Fruit fly (Drosophila melanogaster): ENCODE measurements around the gene Grl36b.

Gene Grl36b

dm6 chr2L:18137591-18138247 is 12.2 kb upstream of the Grl36b start, which contains the start of gene kel (continued):
- TF ChIP-seq CG1529 (GFP tag; optimal IDR thresholded peaks at IDR 0.05) = peak; percentile 7
- TF ChIP-seq CG4617 (GFP tag; optimal IDR thresholded peaks at IDR 0.05; ENCODE audit: borderline replicate concordance) = peak; percentile 79
- no peak for TF ChIP-seq Gsc (GFP tag; IDR thresholded peaks at IDR 0.05)
- TF ChIP-seq Ada2b (GFP tag; IDR thresholded peaks at IDR 0.05) = no peak
- TF ChIP-seq Lpt (GFP tag; optimal IDR thresholded peaks at IDR 0.05) = no peak
- TF ChIP-seq CG14860 (GFP tag; IDR thresholded peaks at IDR 0.05; ENCODE audit: partially characterized antibody) = peak; percentile 50; the same call in 2 of the 3 replicates
- peak; percentile 82 for TF ChIP-seq Hmr (GFP tag; optimal IDR thresholded peaks at IDR 0.05)
- peak; percentile 46 for TF ChIP-seq CG4328 (GFP tag; optimal IDR thresholded peaks at IDR 0.05)
- no peak for TF ChIP-seq CG9609 (GFP tag; optimal IDR thresholded peaks at IDR 0.05)
- TF ChIP-seq ab (GFP tag; optimal IDR thresholded peaks at IDR 0.05) = no peak
- peak; percentile 20 for TF ChIP-seq Asciz (GFP tag; optimal IDR thresholded peaks at IDR 0.05)
- no peak for TF ChIP-seq CG8765 (GFP tag; IDR thresholded peaks at IDR 0.05)
- no peak for TF ChIP-seq Atf3 (GFP tag; optimal IDR thresholded peaks at IDR 0.05)
- peak; percentile 99 for TF ChIP-seq stwl (tag; optimal IDR thresholded peaks at IDR 0.05)
- peak; percentile 63; the same call in 1 of the 3 replicates for TF ChIP-seq CG34224 (GFP tag; IDR thresholded peaks at IDR 0.05; ENCODE audit: partially characterized antibody)
- TF ChIP-seq salm (tag; optimal IDR thresholded peaks at IDR 0.05) = no peak
- TF ChIP-seq CG9215 (GFP tag; IDR thresholded peaks at IDR 0.05) = no peak
- TF ChIP-seq crp (GFP tag; optimal IDR thresholded peaks at IDR 0.05) = no peak
- no peak for TF ChIP-seq Dip2 (GFP tag; IDR thresholded peaks at IDR 0.05)
- 0 out of 2 replicates have a peak, but pooled peaks have one; percentile 12 for TF ChIP-seq ara (GFP tag; IDR thresholded peaks at IDR 0.05)
- TF ChIP-seq CG4820 (GFP tag; optimal IDR thresholded peaks at IDR 0.05) = peak; percentile 10
- TF ChIP-seq CG15479 (GFP tag; optimal IDR thresholded peaks at IDR 0.05) = peak; percentile 31
- no peak for TF ChIP-seq maf-S (GFP tag; optimal IDR thresholded peaks at IDR 0.05)
- peak; percentile 56; the same call in 1 of the 2 replicates for TF ChIP-seq CG17612 (GFP tag; IDR thresholded peaks at IDR 0.05)
- peak; percentile 59 for TF ChIP-seq nmo (GFP tag; optimal IDR thresholded peaks at IDR 0.05)
- TF ChIP-seq bcd (GFP tag; optimal IDR thresholded peaks at IDR 0.05) = peak; percentile 42
- TF ChIP-seq CG6175 (GFP tag; IDR thresholded peaks at IDR 0.05) = no peak
- TF ChIP-seq Sox100B (GFP tag; optimal IDR thresholded peaks at IDR 0.05) = no peak
- peak; percentile 61 for TF ChIP-seq CG2120 (GFP tag; optimal IDR thresholded peaks at IDR 0.05)
- TF ChIP-seq sim (GFP tag; IDR thresholded peaks at IDR 0.05) = 0 out of 2 replicates have a peak, but pooled peaks have one; percentile 13
- TF ChIP-seq btn (GFP tag; optimal IDR thresholded peaks at IDR 0.05) = no peak
- no peak for TF ChIP-seq ro (GFP tag; IDR thresholded peaks at IDR 0.05)
- no peak for TF ChIP-seq Antp (GFP tag; optimal IDR thresholded peaks at IDR 0.05)
- TF ChIP-seq CG17359 (tag; optimal IDR thresholded peaks at IDR 0.05) = peak; percentile 34
- no peak for TF ChIP-seq CG15696 (tag; optimal IDR thresholded peaks at IDR 0.05)
- TF ChIP-seq emc (GFP tag; optimal IDR thresholded peaks at IDR 0.05) = peak; percentile 4
- TF ChIP-seq NK7.1 (GFP tag; optimal IDR thresholded peaks at IDR 0.05) = peak; percentile 43
- peak; percentile 26 for TF ChIP-seq dmrt11E (tag; optimal IDR thresholded peaks at IDR 0.05)
- TF ChIP-seq org-1 (GFP tag; optimal IDR thresholded peaks at IDR 0.05) = peak; percentile 11
- peak; percentile 68 for TF ChIP-seq odd (GFP tag; optimal IDR thresholded peaks at IDR 0.05)
- TF ChIP-seq CG15269 (tag; optimal IDR thresholded peaks at IDR 0.05) = peak; percentile 53
- no peak for TF ChIP-seq CG14441 (GFP tag; IDR thresholded peaks at IDR 0.05)
- TF ChIP-seq CG7745 (tag; optimal IDR thresholded peaks at IDR 0.05) = no peak
- no peak; the same call in 1 of the 2 replicates for TF ChIP-seq CG11247 (GFP tag; IDR thresholded peaks at IDR 0.05)
- no peak for TF ChIP-seq ap (GFP tag; IDR thresholded peaks at IDR 0.05)
- peak; percentile 26 for TF ChIP-seq Max (GFP tag; optimal IDR thresholded peaks at IDR 0.05)
- TF ChIP-seq fu2 (GFP tag; optimal IDR thresholded peaks at IDR 0.05) = no peak
- no peak for TF ChIP-seq Dip3 (GFP tag; optimal IDR thresholded peaks at IDR 0.05)
- TF ChIP-seq GATAe (GFP tag; conservative IDR thresholded peaks at IDR 0.05) = no peak
- TF ChIP-seq fd102C (GFP tag; optimal IDR thresholded peaks at IDR 0.05) = no peak
